Worm (Caenorhabditis elegans) whole organism, L4 larva: ENCODE measurements around the gene plp-2.

Experiments
- F26F4.8 ChIP-seq: fragments of 200-800 bp; sonication (Bioruptor generic); conservative IDR thresholded peaks from 2 replicates; pipeline ENCODE4 v1.3.6; 2022; ENCODE audit warnings: missing genetic modification characterization, missing compliant biosample characterization
- F44E2.7 ChIP-seq: fragments of 200-800 bp; sonication (Bioruptor generic); IDR thresholded peaks from 2 replicates; pipeline ENCODE4 v2.1.2; 2022; ENCODE audit warnings: missing genetic modification characterization, missing compliant biosample characterization
- R02D3.7 ChIP-seq: fragments of 150-350 bp; sonication (generic microtip); optimal IDR thresholded peaks from 3 replicates; lab custom pipeline; 2014; ENCODE audit warnings: missing biosample characterization, missing genetic modification characterization
- Y48G9A.11 ChIP-seq: fragments of 200-800 bp; sonication (Bioruptor generic); IDR thresholded peaks from 2 replicates; pipeline ENCODE4 v1.3.6; 2022; ENCODE audit warnings: missing genetic modification reagents, missing genetic modification characterization, missing compliant biosample characterization
- arid-1 ChIP-seq: fragments of 200-800 bp; sonication (Bioruptor generic); conservative IDR thresholded peaks from 2 replicates; pipeline ENCODE4 v1.3.6; 2022; ENCODE audit warnings: missing genetic modification reagents, missing genetic modification characterization, missing compliant biosample characterization
- attf-4 ChIP-seq: sonication (generic microtip); optimal IDR thresholded peaks from 3 replicates; lab custom pipeline; 2017; ENCODE audit warnings: missing biosample characterization, missing genetic modification characterization
- ceh-32 ChIP-seq: sonication (generic microtip); optimal IDR thresholded peaks from 2 replicates; lab custom pipeline; 2016; ENCODE audit warnings: mild to moderate bottlenecking, missing genetic modification characterization, missing compliant biosample characterization; ENCODE audit not compliant: poor library complexity
- ces-1 ChIP-seq: fragments of 150-350 bp; sonication (generic microtip); optimal IDR thresholded peaks from 4 replicates; lab custom pipeline; 2014; ENCODE audit warnings: missing biosample characterization, missing genetic modification reagents, missing genetic modification characterization
- daf-16 ChIP-seq, 3 experiments: sonication (generic microtip); optimal IDR thresholded peaks; 2 replicates each; lab custom pipeline; 2016 to 2017; ENCODE audit warnings: missing genetic modification characterization in 3 of 3, missing genetic modification reagents in 3 of 3, mild to moderate bottlenecking in 2 of 3, missing compliant biosample characterization in 2 of 3, missing biosample characterization in 1 of 3, moderate library complexity in 1 of 3
- dmd-6 ChIP-seq: fragments of 200-800 bp; sonication (Bioruptor generic); IDR thresholded peaks from 2 replicates; pipeline ENCODE4 v1.3.6; 2022; ENCODE audit warnings: missing genetic modification reagents, missing genetic modification characterization, missing compliant biosample characterization
- dve-1 ChIP-seq: sonication (generic microtip); optimal IDR thresholded peaks from 2 replicates; lab custom pipeline; 2017; ENCODE audit warnings: antibody characterized with exemption, mild to moderate bottlenecking, missing genetic modification characterization, missing compliant biosample characterization; ENCODE audit not compliant: insufficient read depth
- fos-1 ChIP-seq: fragments of 150-350 bp; optimal IDR thresholded peaks from 2 replicates; lab custom pipeline; 2014; ENCODE audit warnings: missing biosample characterization, missing genetic modification characterization
- hlh-30 ChIP-seq: sonication (generic microtip); optimal IDR thresholded peaks from 2 replicates; lab custom pipeline; 2017; ENCODE audit warnings: antibody characterized with exemption, mild to moderate bottlenecking, missing genetic modification characterization, missing compliant biosample characterization; ENCODE audit not compliant: insufficient read depth
- lin-1 ChIP-seq: fragments of 200-800 bp; sonication (Bioruptor generic); IDR thresholded peaks from 2 replicates; pipeline ENCODE4 v1.3.6; 2022; ENCODE audit warnings: missing genetic modification reagents, missing genetic modification characterization, missing compliant biosample characterization
- lin-15B ChIP-seq: fragments of 150-350 bp; sonication (generic microtip); optimal IDR thresholded peaks from 3 replicates; lab custom pipeline; 2014; ENCODE audit warnings: missing biosample characterization, missing genetic modification characterization
- lin-39 ChIP-seq: fragments of 150-350 bp; optimal IDR thresholded peaks from 2 replicates; lab custom pipeline; 2014; ENCODE audit warnings: missing biosample characterization, missing genetic modification reagents, missing genetic modification characterization
- mdl-1 ChIP-seq, 2 experiments: fragments of 150-350 bp in 1 of 2; sonication (generic microtip) in 1 of 2; optimal IDR thresholded peaks; 2 replicates each; lab custom pipeline; 2014 to 2017; ENCODE audit warnings: missing biosample characterization in 2 of 2, missing genetic modification characterization in 2 of 2
- mdt-29 ChIP-seq: fragments of 200-800 bp; sonication (Bioruptor generic); IDR thresholded peaks from 2 replicates; pipeline ENCODE4 v1.3.6; 2022; ENCODE audit warnings: missing genetic modification reagents, missing genetic modification characterization, missing compliant biosample characterization
- mxl-3 ChIP-seq: fragments of 200-800 bp; sonication (Bioruptor generic); optimal IDR thresholded peaks from 2 replicates; lab custom pipeline; 2018; ENCODE audit warnings: mild to moderate bottlenecking, missing genetic modification characterization, missing compliant biosample characterization
- nhr-102 ChIP-seq: sonication (generic microtip); optimal IDR thresholded peaks from 2 replicates; lab custom pipeline; 2016; ENCODE audit warnings: mild to moderate bottlenecking, missing genetic modification characterization, moderate library complexity, missing compliant biosample characterization
- nhr-11 ChIP-seq: fragments of 150-350 bp; optimal IDR thresholded peaks from 2 replicates; lab custom pipeline; 2014; ENCODE audit warnings: missing biosample characterization, missing genetic modification characterization
- nhr-25 ChIP-seq: sonication (generic microtip); optimal IDR thresholded peaks from 2 replicates; lab custom pipeline; 2017; ENCODE audit warnings: missing genetic modification characterization, mild to moderate bottlenecking, missing compliant biosample characterization, antibody characterized with exemption, moderate library complexity, borderline replicate concordance; ENCODE audit not compliant: insufficient read depth
- nhr-28 ChIP-seq: fragments of 150-350 bp; optimal IDR thresholded peaks from 2 replicates; lab custom pipeline; 2014; ENCODE audit warnings: missing biosample characterization, missing genetic modification characterization
- nhr-48 ChIP-seq: sonication (generic microtip); optimal IDR thresholded peaks from 2 replicates; lab custom pipeline; 2016; ENCODE audit warnings: mild to moderate bottlenecking, missing genetic modification characterization, missing compliant biosample characterization
- nhr-77 ChIP-seq: fragments of 150-350 bp; optimal IDR thresholded peaks from 2 replicates; lab custom pipeline; 2014; ENCODE audit warnings: missing biosample characterization, missing genetic modification characterization
- saeg-2 ChIP-seq: fragments of 200-800 bp; sonication (Bioruptor generic); IDR thresholded peaks from 2 replicates; pipeline ENCODE4 v1.3.6; 2022; ENCODE audit warnings: missing genetic modification reagents, missing genetic modification characterization, missing compliant biosample characterization
- snpc-1.2 ChIP-seq: fragments of 200-800 bp; sonication (Bioruptor generic); IDR thresholded peaks from 2 replicates; pipeline ENCODE4 v1.3.6; 2022; ENCODE audit warnings: missing genetic modification reagents, missing genetic modification characterization, missing compliant biosample characterization
- tag-97 ChIP-seq: fragments of 200-800 bp; sonication (Bioruptor generic); IDR thresholded peaks from 2 replicates; pipeline ENCODE4 v1.3.6; 2022; ENCODE audit warnings: missing genetic modification characterization, missing compliant biosample characterization
- unc-39 ChIP-seq: sonication (generic microtip); optimal IDR thresholded peaks from 2 replicates; lab custom pipeline; 2017; ENCODE audit warnings: missing biosample characterization, missing genetic modification characterization
- unc-62 ChIP-seq, 3 experiments: fragments of 150-350 bp in 1 of 3; sonication (generic microtip); optimal IDR thresholded peaks in 2 of 3; peaks in 1 of 3; 1 replicate in 1 of 3; 2 replicates in 2 of 3; lab custom pipeline; 2014 to 2017; ENCODE audit warnings: missing biosample characterization in 3 of 3, missing genetic modification characterization in 3 of 3, missing genetic modification reagents in 3 of 3, missing genotype in 1 of 3
- vab-7 ChIP-seq: fragments of 200-800 bp; sonication (Bioruptor generic); IDR thresholded peaks from 2 replicates; pipeline ENCODE4 v1.3.6; 2022; ENCODE audit warnings: missing genetic modification reagents, missing genetic modification characterization, missing compliant biosample characterization
- zip-2 ChIP-seq: fragments of 150-350 bp; optimal IDR thresholded peaks from 2 replicates; lab custom pipeline; 2014; ENCODE audit warnings: missing biosample characterization, missing genetic modification characterization

The plp-2 gene

DNA sequence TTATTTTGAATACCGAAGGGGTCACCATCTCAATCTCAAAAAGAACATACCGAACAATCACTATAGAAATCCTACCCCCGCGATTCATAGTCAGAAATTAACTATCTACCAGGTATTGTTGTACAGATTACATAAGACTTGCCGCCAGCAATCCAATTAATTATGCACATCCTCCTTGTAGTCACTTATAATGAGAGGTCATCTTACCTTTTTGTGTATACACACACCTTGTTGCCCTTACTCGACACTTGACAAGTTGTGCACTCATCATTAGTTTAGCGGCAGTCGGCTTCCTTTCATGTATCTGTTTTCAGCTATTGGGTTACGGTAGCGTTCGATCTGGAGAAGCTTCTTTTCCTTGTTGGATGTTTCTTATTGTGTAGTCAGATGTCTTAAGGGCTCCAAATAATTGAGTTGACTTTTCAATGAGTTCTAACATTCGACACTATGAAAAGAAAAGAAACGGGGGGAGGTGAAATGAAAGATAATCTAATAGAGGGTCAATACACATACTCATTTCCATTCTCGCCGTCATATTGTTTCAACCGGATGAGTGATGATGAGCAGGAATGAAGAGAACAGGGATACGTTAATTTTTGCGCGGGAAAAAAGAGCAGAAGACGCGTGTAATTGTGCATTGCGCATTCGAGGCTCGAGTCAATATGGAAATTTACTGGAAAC is 23.1 kb downstream of the plp-2 start:
- TF ChIP-seq unc-62 (GFP tag; optimal IDR thresholded peaks at IDR 0.05 in 1 of 2; lab: Kevin White, UChicago) (peak in 1 of 2 experiments; percentile 67), unc-62 (tag; optimal IDR thresholded peaks at IDR 0.05; lab: Kevin White, UChicago) (no peak), unc-39 (tag; lab: Kevin White, UChicago) (no peak)

DNA sequence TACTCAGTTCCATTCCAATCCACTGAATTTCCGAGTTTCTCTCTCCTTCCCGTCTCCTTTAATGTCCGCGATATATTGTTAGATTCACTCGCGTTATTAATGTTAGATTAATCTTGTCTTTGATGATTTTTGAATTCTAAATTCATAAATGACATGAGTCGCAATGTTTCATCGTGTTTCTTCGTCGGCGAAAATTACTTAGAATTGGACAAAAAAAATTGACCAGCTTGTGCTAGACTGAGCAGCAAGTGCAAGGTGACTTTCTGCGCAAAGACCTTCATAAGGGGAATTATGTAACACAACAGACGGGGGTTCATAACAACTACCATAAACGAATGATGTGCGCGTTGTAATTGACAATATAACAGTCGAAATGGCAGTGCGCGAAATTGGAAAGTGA is 24.2 kb downstream of the plp-2 start:
- TF ChIP-seq unc-62 (GFP tag; optimal IDR thresholded peaks at IDR 0.05 in 1 of 2; lab: Kevin White, UChicago) (peak in 1 of 2 experiments; percentile 97), unc-62 (tag; optimal IDR thresholded peaks at IDR 0.05; lab: Kevin White, UChicago) (no peak), tag-97 (no peak)

DNA sequence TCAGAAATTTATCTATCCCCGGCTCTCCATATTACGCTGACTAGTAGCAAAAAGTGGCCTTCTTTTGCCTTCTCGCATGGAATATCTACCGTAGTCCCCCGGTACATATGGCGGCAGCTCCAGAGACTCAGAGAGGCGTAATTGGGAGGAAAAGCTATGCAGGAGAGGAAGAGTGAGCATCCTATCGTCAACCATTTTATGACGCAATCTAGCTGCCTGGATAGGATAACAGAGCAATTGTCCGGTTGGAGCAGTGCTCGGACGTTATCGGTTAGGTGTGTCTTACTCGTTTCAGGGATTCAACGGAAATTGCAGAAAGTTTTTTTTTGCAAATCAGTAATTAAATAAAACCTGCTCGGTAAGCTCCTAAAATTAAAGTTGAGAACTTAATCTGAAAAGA is 25.4 kb downstream of the plp-2 start:
- no peak for TF ChIP-seq ceh-32 (tag; lab: Kevin White, UChicago)
- TF ChIP-seq R02D3.7 (tag; lab: Kevin White, UChicago): no peak
- no peak for TF ChIP-seq attf-4 (tag; lab: Kevin White, UChicago)
- peak in 1 of 2 experiments; percentile 84 for TF ChIP-seq unc-62 (GFP tag; optimal IDR thresholded peaks at IDR 0.05 in 1 of 2; lab: Kevin White, UChicago)
- no peak for TF ChIP-seq unc-62 (tag; optimal IDR thresholded peaks at IDR 0.05; lab: Kevin White, UChicago)
- no peak for TF ChIP-seq nhr-11 (tag; lab: Kevin White, UChicago)
- no peak for TF ChIP-seq mdt-29 (GFP tag; lab: Robert Waterston, UW)
- no peak for TF ChIP-seq arid-1 (GFP tag; lab: Robert Waterston, UW)

DNA sequence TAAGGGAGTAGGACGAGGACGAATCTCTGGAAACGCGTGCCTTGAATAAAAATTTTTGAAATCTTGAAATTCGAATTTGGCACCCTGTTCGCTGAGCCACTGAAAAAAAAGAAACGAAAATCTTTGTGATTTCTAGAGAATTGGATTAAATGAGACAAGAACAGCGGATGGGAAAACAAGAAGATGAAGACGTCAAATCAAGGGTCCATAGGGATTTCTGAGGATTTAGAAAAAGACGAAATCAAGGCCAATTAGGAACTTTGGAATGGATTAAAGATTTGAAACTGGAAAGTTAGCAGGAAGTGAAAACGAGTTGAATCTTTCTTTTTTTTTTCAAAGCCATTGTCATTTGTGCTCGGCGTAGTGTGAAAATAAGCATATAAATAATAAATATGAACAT is 28.1 kb downstream of the plp-2 start, which contains the start of gene pag-3:
TSS of gene pag-3 (minus strand) at position 101 of the 400 bp plus-strand sequence.
- no peak for TF ChIP-seq Y48G9A.11 (GFP tag; lab: Robert Waterston, UW)
- TF ChIP-seq hlh-30 (tag; lab: Kevin White, UChicago): no peak
- TF ChIP-seq nhr-25: no peak
- no peak for TF ChIP-seq F26F4.8
- no peak for TF ChIP-seq lin-39 (tag; lab: Kevin White, UChicago)
- TF ChIP-seq mxl-3 (GFP tag; lab: Kevin White, UChicago): no peak
- TF ChIP-seq unc-62 (GFP tag; optimal IDR thresholded peaks at IDR 0.05 in 1 of 2; lab: Kevin White, UChicago): peak in 1 of 2 experiments; percentile 23
- no peak for TF ChIP-seq unc-62 (tag; optimal IDR thresholded peaks at IDR 0.05; lab: Kevin White, UChicago)
- no peak for TF ChIP-seq nhr-102 (tag; lab: Kevin White, UChicago)

DNA sequence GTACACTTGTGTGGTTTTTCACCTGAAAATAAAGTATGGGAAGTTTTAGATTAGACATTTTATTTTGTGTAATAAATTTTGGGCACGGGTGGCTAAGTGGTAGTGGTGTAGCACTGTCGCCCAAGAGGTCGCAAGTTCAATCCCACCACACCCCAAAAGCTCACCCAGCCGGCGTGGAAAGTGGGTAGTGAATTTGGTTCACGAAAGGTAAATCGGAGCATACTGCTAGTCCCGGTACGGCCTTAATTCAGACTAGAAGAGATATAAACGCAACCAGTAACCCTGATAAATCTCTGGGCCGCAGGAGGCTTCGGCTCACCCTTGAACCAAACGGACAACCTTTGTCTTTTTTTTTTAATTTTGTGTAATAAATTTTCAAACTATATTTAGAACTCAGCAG is 30.8 kb downstream of the plp-2 start:
- peak; percentile 54; the same call in 1 of the 2 replicates for TF ChIP-seq snpc-1.2 (GFP tag; lab: Robert Waterston, UW)
- no peak for TF ChIP-seq mdt-29 (GFP tag; lab: Robert Waterston, UW)

DNA sequence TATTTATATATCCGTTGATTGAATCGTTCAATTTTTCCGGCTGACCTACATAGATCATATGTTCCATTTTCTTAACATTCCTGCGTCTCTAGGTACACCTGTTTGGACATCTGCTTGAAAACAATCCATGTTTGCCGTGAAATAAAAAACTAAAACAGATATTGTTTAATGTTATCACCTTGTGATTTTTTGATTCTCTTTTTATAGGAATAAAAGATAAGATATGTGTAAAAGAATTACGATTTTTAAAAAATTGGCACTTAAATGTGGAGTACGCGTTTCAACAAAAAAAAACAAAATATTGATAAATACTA is 35.3 kb downstream of the plp-2 start:
- peak; percentile 1 for TF ChIP-seq dve-1 (tag; lab: Kevin White, UChicago)
- TF ChIP-seq hlh-30 (tag; lab: Kevin White, UChicago): peak; percentile 85
- TF ChIP-seq nhr-77 (tag; lab: Kevin White, UChicago): no peak
- no peak for TF ChIP-seq unc-39 (tag; lab: Kevin White, UChicago)
- TF ChIP-seq vab-7 (GFP tag; lab: Robert Waterston, UW): no peak
- TF ChIP-seq dmd-6 (GFP tag; lab: Robert Waterston, UW): no peak
- no peak for TF ChIP-seq nhr-25
- no peak for TF ChIP-seq fos-1 (tag; lab: Kevin White, UChicago)
- TF ChIP-seq zip-2 (tag; lab: Kevin White, UChicago): no peak
- TF ChIP-seq F44E2.7 (GFP tag; lab: Robert Waterston, UW): no peak
- TF ChIP-seq ces-1 (GFP tag; lab: Kevin White, UChicago): no peak
- TF ChIP-seq nhr-48 (tag; lab: Kevin White, UChicago): no peak
- TF ChIP-seq mxl-3 (GFP tag; lab: Kevin White, UChicago): no peak
- no peak for TF ChIP-seq saeg-2 (GFP tag; lab: Robert Waterston, UW)
- no peak for TF ChIP-seq nhr-102 (tag; lab: Kevin White, UChicago)
- TF ChIP-seq daf-16 (GFP tag; optimal IDR thresholded peaks at IDR 0.05; lab: Kevin White, UChicago): no peak
- peak; percentile 46 for TF ChIP-seq daf-16 (tag; optimal IDR thresholded peaks at IDR 0.05; lab: Kevin White, UChicago)
- no peak for TF ChIP-seq lin-15B (tag; lab: Kevin White, UChicago)
- no peak for TF ChIP-seq nhr-11 (tag; lab: Kevin White, UChicago)
- no peak for TF ChIP-seq mdl-1 (tag; optimal IDR thresholded peaks at IDR 0.05; lab: Kevin White, UChicago)
- TF ChIP-seq lin-1 (GFP tag; lab: Robert Waterston, UW): no peak
- TF ChIP-seq nhr-28 (tag; lab: Kevin White, UChicago): peak; percentile 9
